Worm (Caenorhabditis elegans) whole organism, L4 larva: ENCODE measurements around the gene D1086.9.

Experiments
- aha-1 ChIP-seq: fragments of 150-350 bp; peaks from one replicate; lab custom pipeline; 2014; ENCODE audit warnings: missing biosample characterization, missing genetic modification characterization
- ama-1 ChIP-seq: fragments of 150-350 bp; optimal IDR thresholded peaks from 2 replicates; lab custom pipeline; 2014; ENCODE audit warnings: inconsistent platforms, mixed read lengths
- fkh-10 ChIP-seq: fragments of 150-350 bp; optimal IDR thresholded peaks from 2 replicates; lab custom pipeline; 2014; ENCODE audit warnings: missing biosample characterization, missing genetic modification reagents, missing genetic modification characterization
- mdl-1 ChIP-seq, 2 experiments: fragments of 150-350 bp in 1 of 2; sonication (generic microtip) in 1 of 2; optimal IDR thresholded peaks; 2 replicates each; lab custom pipeline; 2014 to 2017; ENCODE audit warnings: missing biosample characterization in 2 of 2, missing genetic modification characterization in 2 of 2
- mep-1 ChIP-seq: fragments of 150-350 bp; sonication (generic microtip); optimal IDR thresholded peaks from 3 replicates; lab custom pipeline; 2014; ENCODE audit warnings: missing biosample characterization, missing genetic modification characterization
- nhr-237 ChIP-seq: sonication (generic microtip); optimal IDR thresholded peaks from 2 replicates; lab custom pipeline; 2017; ENCODE audit warnings: missing biosample characterization, missing genetic modification characterization
- nhr-25 ChIP-seq: sonication (generic microtip); optimal IDR thresholded peaks from 2 replicates; lab custom pipeline; 2017; ENCODE audit warnings: missing genetic modification characterization, mild to moderate bottlenecking, missing compliant biosample characterization, antibody characterized with exemption, moderate library complexity, borderline replicate concordance; ENCODE audit not compliant: insufficient read depth
- nhr-48 ChIP-seq: sonication (generic microtip); optimal IDR thresholded peaks from 2 replicates; lab custom pipeline; 2016; ENCODE audit warnings: mild to moderate bottlenecking, missing genetic modification characterization, missing compliant biosample characterization
- nhr-76 ChIP-seq: fragments of 150-350 bp; optimal IDR thresholded peaks from 2 replicates; lab custom pipeline; 2014; ENCODE audit warnings: missing biosample characterization, missing genetic modification characterization
- pqm-1 ChIP-seq: sonication (generic microtip); optimal IDR thresholded peaks from 2 replicates; lab custom pipeline; 2017; ENCODE audit warnings: missing biosample characterization, missing genetic modification characterization
- sdz-12 ChIP-seq: fragments of 200-800 bp; sonication (Bioruptor generic); optimal IDR thresholded peaks from 2 replicates; lab custom pipeline; 2018; ENCODE audit warnings: mild to moderate bottlenecking, missing genetic modification characterization, missing compliant biosample characterization
- unc-39 ChIP-seq: sonication (generic microtip); optimal IDR thresholded peaks from 2 replicates; lab custom pipeline; 2017; ENCODE audit warnings: missing biosample characterization, missing genetic modification characterization
- zag-1 ChIP-seq: fragments of 150-350 bp; optimal IDR thresholded peaks from 2 replicates; lab custom pipeline; 2014; ENCODE audit warnings: missing biosample characterization, missing genetic modification characterization

ce11 chrV:14085589-14085988 lies 18.5 kb upstream of the D1086.9 start, which contains the start of gene D1086.18:
- no peak for TF ChIP-seq mdl-1 (tag; optimal IDR thresholded peaks at IDR 0.05; lab: Kevin White, UChicago)
- no peak for TF ChIP-seq unc-39 (tag; lab: Kevin White, UChicago)
- TF ChIP-seq nhr-25 = no peak
- no peak for TF ChIP-seq ama-1 (lab: Kevin White, UChicago)
- no peak for TF ChIP-seq aha-1 (tag; lab: Kevin White, UChicago)
- no peak for TF ChIP-seq sdz-12 (GFP tag; lab: Kevin White, UChicago)
- TF ChIP-seq mep-1 = no peak
- no peak for TF ChIP-seq fkh-10 (GFP tag; lab: Kevin White, UChicago)
- no peak for TF ChIP-seq zag-1
- TF ChIP-seq nhr-237 = no peak
- TF ChIP-seq nhr-76 (tag; lab: Kevin White, UChicago) = no peak
- TF ChIP-seq pqm-1 = no peak
- no peak for TF ChIP-seq nhr-48
